Worm (Caenorhabditis elegans) whole organism, mixed stage, embryonic: ENCODE results near the gene glb-17.

Experiments
- M03D4.4 ChIP-seq: sonication (generic microtip); optimal IDR thresholded peaks from 2 replicates; lab custom pipeline; 2017; ENCODE audit warnings: mild to moderate bottlenecking, missing genetic modification characterization, missing compliant biosample characterization
- bed-3 ChIP-seq: fragments of 200-800 bp; sonication (Bioruptor generic); optimal IDR thresholded peaks from 3 replicates; lab custom pipeline; 2018; ENCODE audit warnings: mild to moderate bottlenecking, missing genetic modification characterization, moderate library complexity, missing compliant biosample characterization
- blmp-1 ChIP-seq: fragments of 150-350 bp; optimal IDR thresholded peaks from 2 replicates; lab custom pipeline; 2014; ENCODE audit warnings: missing biosample characterization, missing genetic modification characterization
- ceh-39 ChIP-seq: fragments of 150-350 bp; optimal IDR thresholded peaks from 2 replicates; lab custom pipeline; 2014; ENCODE audit warnings: missing biosample characterization, missing genetic modification characterization
- ceh-43 ChIP-seq: fragments of 200-800 bp; sonication (Bioruptor generic); optimal IDR thresholded peaks from 2 replicates; lab custom pipeline; 2018; ENCODE audit warnings: mild to moderate bottlenecking, missing genetic modification characterization, moderate library complexity, missing compliant biosample characterization
- ceh-83 ChIP-seq: fragments of 200-800 bp; sonication (Bioruptor generic); optimal IDR thresholded peaks from 2 replicates; lab custom pipeline; 2018; ENCODE audit warnings: mild to moderate bottlenecking, missing genetic modification characterization, missing compliant biosample characterization
- cnd-1 ChIP-seq: fragments of 200-800 bp; sonication (Bioruptor generic); optimal IDR thresholded peaks from 2 replicates; lab custom pipeline; 2018; ENCODE audit warnings: mild to moderate bottlenecking, missing genetic modification characterization, missing compliant biosample characterization
- elt-1 ChIP-seq: sonication (generic microtip); optimal IDR thresholded peaks from 2 replicates; lab custom pipeline; 2017; ENCODE audit warnings: missing genetic modification characterization, mild to moderate bottlenecking, missing compliant biosample characterization, antibody characterized with exemption, moderate library complexity, borderline replicate concordance; ENCODE audit not compliant: insufficient read depth
- elt-3 ChIP-seq: fragments of 150-350 bp; optimal IDR thresholded peaks from 2 replicates; lab custom pipeline; 2014; ENCODE audit warnings: missing biosample characterization, missing genetic modification characterization
- flh-1 ChIP-seq: fragments of 200-800 bp; sonication (Bioruptor generic); optimal IDR thresholded peaks from 2 replicates; lab custom pipeline; 2018; ENCODE audit warnings: mild to moderate bottlenecking, missing genetic modification characterization, moderate library complexity, missing compliant biosample characterization
- ham-2 ChIP-seq: fragments of 200-800 bp; sonication (Bioruptor generic); optimal IDR thresholded peaks from 2 replicates; lab custom pipeline; 2018; ENCODE audit warnings: mild to moderate bottlenecking, missing genetic modification characterization, missing compliant biosample characterization
- hlh-1 ChIP-seq: fragments of 150-350 bp; optimal IDR thresholded peaks from 2 replicates; lab custom pipeline; 2014; ENCODE audit warnings: missing biosample characterization, missing genetic modification reagents, missing genetic modification characterization
- lin-32 ChIP-seq: fragments of 200-800 bp; sonication (Bioruptor generic); optimal IDR thresholded peaks from 2 replicates; lab custom pipeline; 2018; ENCODE audit warnings: mild to moderate bottlenecking, missing genetic modification characterization, missing compliant biosample characterization
- lsy-2 ChIP-seq: fragments of 150-350 bp; optimal IDR thresholded peaks from 2 replicates; lab custom pipeline; 2014; ENCODE audit warnings: missing biosample characterization, missing genetic modification characterization
- mab-5 ChIP-seq: fragments of 150-350 bp; optimal IDR thresholded peaks from 2 replicates; lab custom pipeline; 2014; ENCODE audit warnings: missing biosample characterization, missing genetic modification characterization
- mls-2 ChIP-seq: sonication (generic microtip); optimal IDR thresholded peaks from 2 replicates; lab custom pipeline; 2016; ENCODE audit warnings: mild to moderate bottlenecking, missing genetic modification characterization, moderate library complexity, missing compliant biosample characterization
- nhr-2 ChIP-seq: fragments of 150-350 bp; optimal IDR thresholded peaks from 2 replicates; lab custom pipeline; 2014; ENCODE audit warnings: missing biosample characterization, missing genetic modification characterization
- nhr-237 ChIP-seq: fragments of 150-350 bp; optimal IDR thresholded peaks from 2 replicates; lab custom pipeline; 2014; ENCODE audit warnings: missing biosample characterization, missing genetic modification characterization
- nhr-28 ChIP-seq: fragments of 150-350 bp; optimal IDR thresholded peaks from 2 replicates; lab custom pipeline; 2014; ENCODE audit warnings: missing biosample characterization, missing genetic modification characterization
- sem-2 ChIP-seq: fragments of 200-800 bp; sonication (Bioruptor generic); optimal IDR thresholded peaks from 2 replicates; lab custom pipeline; 2018; ENCODE audit warnings: mild to moderate bottlenecking, missing genetic modification characterization, missing compliant biosample characterization
- tbx-8 ChIP-seq: fragments of 200-800 bp; sonication (Bioruptor generic); optimal IDR thresholded peaks from 2 replicates; lab custom pipeline; 2018; ENCODE audit warnings: mild to moderate bottlenecking, missing genetic modification characterization, moderate library complexity, missing compliant biosample characterization
- unc-39 ChIP-seq: fragments of 150-350 bp; optimal IDR thresholded peaks from 2 replicates; lab custom pipeline; 2014; ENCODE audit warnings: missing biosample characterization, missing genetic modification characterization
- unc-62 ChIP-seq: fragments of 150-350 bp; optimal IDR thresholded peaks from 2 replicates; lab custom pipeline; 2014; ENCODE audit warnings: missing biosample characterization, missing genetic modification reagents, missing genetic modification characterization
- zip-8 ChIP-seq: fragments of 150-350 bp; optimal IDR thresholded peaks from 2 replicates; lab custom pipeline; 2014; ENCODE audit warnings: missing biosample characterization, missing genetic modification characterization

The glb-17 gene

DNA sequence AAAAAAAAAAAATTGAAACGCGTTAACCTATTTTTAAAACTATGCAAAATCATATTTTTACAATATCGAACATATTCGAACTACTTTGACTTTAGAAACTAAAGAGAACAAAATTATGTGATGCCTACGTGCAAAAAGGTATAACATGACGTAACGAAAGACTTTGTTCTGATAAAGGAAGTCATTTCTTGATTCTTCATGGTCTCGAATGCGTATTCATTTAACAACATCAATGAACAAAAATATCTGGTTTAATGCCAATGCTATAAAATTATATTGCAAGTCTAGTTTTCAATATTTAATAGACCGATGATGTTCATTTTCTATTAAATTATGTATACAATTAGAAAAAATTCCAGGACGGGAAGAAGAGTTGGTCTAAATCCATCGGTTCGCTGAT lies 40.8 kb downstream of the glb-17 start:
- no peak for TF ChIP-seq lsy-2 (tag; lab: Kevin White, UChicago)
- no peak for TF ChIP-seq unc-62 (GFP tag; lab: Kevin White, UChicago)
- no peak for TF ChIP-seq elt-3 (tag; lab: Kevin White, UChicago)
- no peak for TF ChIP-seq nhr-237 (tag; lab: Kevin White, UChicago)
- TF ChIP-seq nhr-2: no peak
- TF ChIP-seq ham-2 (GFP tag; lab: Kevin White, UChicago): no peak
- no peak for TF ChIP-seq bed-3 (GFP tag; lab: Kevin White, UChicago)
- TF ChIP-seq tbx-8 (GFP tag; lab: Kevin White, UChicago): no peak
- no peak for TF ChIP-seq ceh-43
- no peak for TF ChIP-seq mls-2 (tag; lab: Kevin White, UChicago)
- TF ChIP-seq blmp-1 (tag; lab: Kevin White, UChicago): no peak
- TF ChIP-seq cnd-1: no peak
- no peak for TF ChIP-seq M03D4.4
- no peak for TF ChIP-seq sem-2 (GFP tag; lab: Kevin White, UChicago)
- TF ChIP-seq zip-8 (tag; lab: Kevin White, UChicago): no peak
- TF ChIP-seq ceh-83 (GFP tag; lab: Kevin White, UChicago): no peak
- no peak for TF ChIP-seq unc-39
- no peak for TF ChIP-seq elt-1 (tag; lab: Kevin White, UChicago)
- TF ChIP-seq mab-5: no peak

ce11 chrX:9531640-9532039 lies 45.2 kb downstream of the glb-17 start:
- no peak for TF ChIP-seq ceh-83 (GFP tag; lab: Kevin White, UChicago)

DNA sequence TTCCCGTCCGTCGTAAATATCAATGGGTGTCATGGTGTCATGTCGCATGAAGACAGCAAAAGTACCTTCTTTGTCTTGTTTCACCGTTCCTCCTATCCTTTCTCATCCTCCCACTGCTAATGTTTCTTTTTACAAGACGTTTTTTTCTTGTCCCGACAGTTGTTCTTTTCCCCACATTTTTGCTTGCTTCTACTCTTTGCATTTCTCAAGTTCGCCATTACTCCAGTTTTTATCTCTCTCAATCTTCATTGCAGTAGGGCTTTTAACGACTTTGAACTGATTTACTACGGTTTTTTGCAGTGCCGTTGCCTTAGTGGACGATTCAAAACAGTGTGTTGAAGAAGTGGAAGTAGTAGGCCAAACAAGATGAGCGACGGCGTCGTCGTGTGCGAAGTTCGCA lies 47.5 kb downstream of the glb-17 start, which contains the start of gene C07B5.4:
Gene C07B5.4, plus strand, starts transcription at position 301 of the 400 bp plus-strand sequence.
- TF ChIP-seq tbx-8 (GFP tag; lab: Kevin White, UChicago) (no peak), ham-2 (GFP tag; lab: Kevin White, UChicago) (no peak), nhr-28 (no peak), flh-1 (GFP tag; lab: Kevin White, UChicago) (no peak), hlh-1 (tag; lab: Kevin White, UChicago) (no peak)

ce11 chrX:9527898-9528297 lies 48.9 kb downstream of the glb-17 start:
- TF ChIP-seq ceh-39 (tag; lab: Kevin White, UChicago): no peak
- no peak for TF ChIP-seq M03D4.4
- no peak for TF ChIP-seq blmp-1 (tag; lab: Kevin White, UChicago)
- no peak for TF ChIP-seq unc-39
- TF ChIP-seq lin-32 (GFP tag; lab: Kevin White, UChicago): no peak
- TF ChIP-seq ham-2 (GFP tag; lab: Kevin White, UChicago): no peak
- no peak for TF ChIP-seq zip-8 (tag; lab: Kevin White, UChicago)
